In the genomic region with DNA sequence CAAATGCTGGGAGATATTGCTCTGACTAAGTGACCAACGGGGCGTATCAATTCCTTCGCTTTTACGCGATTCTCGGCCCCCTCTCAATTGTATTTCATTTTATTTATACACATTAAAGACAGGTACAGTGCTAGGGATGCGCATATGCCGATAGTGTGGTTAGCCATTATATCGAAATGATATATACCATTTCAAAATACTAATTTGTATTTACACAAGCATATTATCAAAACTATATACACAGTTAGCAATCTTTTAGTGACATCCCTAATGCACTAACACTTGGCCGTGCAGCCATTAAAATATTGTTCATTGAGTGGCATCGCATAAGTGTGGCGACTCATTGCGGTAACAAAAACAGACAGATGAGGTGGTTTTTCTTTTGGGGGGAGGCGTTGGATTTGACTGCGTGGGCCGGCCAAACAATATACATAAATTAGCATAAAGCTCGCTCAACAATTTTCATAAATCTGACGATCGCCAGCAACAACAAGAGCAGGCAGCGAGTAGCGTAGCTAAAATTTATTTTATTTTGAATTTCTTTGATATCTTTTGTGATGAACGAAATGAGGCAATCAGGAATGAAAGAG, we compare ENCODE assay signal across 1 fruit fly cellular context.
A peak's percentile ranks its signal among the peaks of the same experiment; 100 is the strongest.
TF ChIP-seq lines count a peak whose summit lies in the region.

No protein-coding gene starts in this region.

TF ChIP-seq in whole organism, embryonic, 481 proteins besides CTCF, POLR2A, EP300 and RAD21 (continued from another document and continues in another):
- TF ChIP-seq ara (GFP tag; IDR thresholded peaks at IDR 0.05; lab: Robert Waterston, UW) (no peak), CG2889 (GFP tag; IDR thresholded peaks at IDR 0.05; lab: Robert Waterston, UW) (0 out of 3 replicates have a peak, but pooled peaks have one; percentile 13), Deaf1 (tag; optimal IDR thresholded peaks at IDR 0.05; lab: Kevin White, UChicago) (no peak), CG10959 (GFP tag; IDR thresholded peaks at IDR 0.05; lab: Robert Waterston, UW) (no peak), Xrp1 (GFP tag; IDR thresholded peaks at IDR 0.05; lab: Robert Waterston, UW) (0 out of 2 replicates have a peak, but pooled peaks have one; percentile 12), CG10267 (tag; optimal IDR thresholded peaks at IDR 0.05; lab: Kevin White, UChicago) (no peak), lola (GFP tag; optimal IDR thresholded peaks at IDR 0.05; lab: Kevin White, UChicago) (no peak), CG16815 (GFP tag; optimal IDR thresholded peaks at IDR 0.05; lab: Kevin White, UChicago) (no peak), kay (GFP tag; optimal IDR thresholded peaks at IDR 0.05; lab: Kevin White, UChicago) (no peak), cato (GFP tag; optimal IDR thresholded peaks at IDR 0.05; lab: Kevin White, UChicago; ENCODE audit: borderline replicate concordance) (no peak), CG32767 (GFP tag; IDR thresholded peaks at IDR 0.05; lab: Robert Waterston, UW) (no peak), ind (GFP tag; optimal IDR thresholded peaks at IDR 0.05; lab: Kevin White, UChicago) (peak; percentile 25), Ravus (GFP tag; IDR thresholded peaks at IDR 0.05; lab: Robert Waterston, UW) (no peak), CG14441 (GFP tag; IDR thresholded peaks at IDR 0.05; lab: Robert Waterston, UW) (peak; percentile 50), crp (GFP tag; optimal IDR thresholded peaks at IDR 0.05; lab: Kevin White, UChicago) (no peak), ro (GFP tag; IDR thresholded peaks at IDR 0.05; lab: Robert Waterston, UW) (no peak), fd96Cb (tag; optimal IDR thresholded peaks at IDR 0.05; lab: Kevin White, UChicago) (peak; percentile 5), ATbp (GFP tag; optimal IDR thresholded peaks at IDR 0.05; lab: Kevin White, UChicago) (no peak), CG15514 (GFP tag; optimal IDR thresholded peaks at IDR 0.05; lab: Kevin White, UChicago) (no peak), Dek (tag; optimal IDR thresholded peaks at IDR 0.05; lab: Kevin White, UChicago) (no peak), CG17361 (GFP tag; IDR thresholded peaks at IDR 0.05; lab: Robert Waterston, UW) (no peak), Adf1 (GFP tag; IDR thresholded peaks at IDR 0.05; lab: Robert Waterston, UW) (no peak), insv (GFP tag; optimal IDR thresholded peaks at IDR 0.05; lab: Kevin White, UChicago) (no peak), nerfin-2 (GFP tag; IDR thresholded peaks at IDR 0.05; lab: Robert Waterston, UW; ENCODE audit: partially characterized antibody) (no peak), CG2199 (GFP tag; IDR thresholded peaks at IDR 0.05; lab: Robert Waterston, UW) (no peak), CG1647 (GFP tag; optimal IDR thresholded peaks at IDR 0.05; lab: Kevin White, UChicago) (no peak), CG10274 (GFP tag; optimal IDR thresholded peaks at IDR 0.05; lab: Kevin White, UChicago) (no peak), CG4820 (GFP tag; optimal IDR thresholded peaks at IDR 0.05; lab: Kevin White, UChicago) (no peak), CG12155 (GFP tag; optimal IDR thresholded peaks at IDR 0.05; lab: Kevin White, UChicago) (peak; percentile 2), hkb (optimal IDR thresholded peaks at IDR 0.05; lab: Kevin White, UChicago) (no peak), hkb (GFP tag; IDR thresholded peaks at IDR 0.05; lab: Robert Waterston, UW) (0 out of 2 replicates have a peak, but pooled peaks have one; percentile 15), CG15269 (tag; optimal IDR thresholded peaks at IDR 0.05; lab: Kevin White, UChicago) (peak; percentile 40), lmd (GFP tag; IDR thresholded peaks at IDR 0.05; lab: Robert Waterston, UW) (peak; percentile 37; the same call in 1 of the 2 replicates), CG13424 (tag; optimal IDR thresholded peaks at IDR 0.05; lab: Kevin White, UChicago) (peak; percentile 28), ERR (GFP tag; optimal IDR thresholded peaks at IDR 0.05; lab: Kevin White, UChicago) (no peak), CG1602 (GFP tag; optimal IDR thresholded peaks at IDR 0.05; lab: Kevin White, UChicago) (no peak), CG10147 (GFP tag; optimal IDR thresholded peaks at IDR 0.05; lab: Kevin White, UChicago) (peak; percentile 1), Optix (GFP tag; IDR thresholded peaks at IDR 0.05; lab: Robert Waterston, UW) (no peak), vfl (GFP tag; optimal IDR thresholded peaks at IDR 0.05; lab: Kevin White, UChicago) (no peak), CG33557 (GFP tag; optimal IDR thresholded peaks at IDR 0.05; lab: Kevin White, UChicago) (no peak), ems (GFP tag; optimal IDR thresholded peaks at IDR 0.05; lab: Kevin White, UChicago) (no peak), Bgb (GFP tag; IDR thresholded peaks at IDR 0.05; lab: Robert Waterston, UW; ENCODE audit: partially characterized antibody) (no peak), mld (GFP tag; IDR thresholded peaks at IDR 0.05; lab: Robert Waterston, UW; ENCODE audit: partially characterized antibody) (no peak), GATAe (GFP tag; conservative IDR thresholded peaks at IDR 0.05; lab: Robert Waterston, UW) (no peak), CG8478 (optimal IDR thresholded peaks at IDR 0.05; lab: Kevin White, UChicago) (no peak), unc-4 (GFP tag; IDR thresholded peaks at IDR 0.05; lab: Robert Waterston, UW; ENCODE audit: partially characterized antibody) (no peak), sens-2 (GFP tag; IDR thresholded peaks at IDR 0.05; lab: Robert Waterston, UW) (no peak), Atf6 (GFP tag; IDR thresholded peaks at IDR 0.05; lab: Robert Waterston, UW) (0 out of 2 replicates have a peak, but pooled peaks have one; percentile 26), Asciz (GFP tag; optimal IDR thresholded peaks at IDR 0.05; lab: Kevin White, UChicago) (no peak), CG16813 (GFP tag; IDR thresholded peaks at IDR 0.05; lab: Robert Waterston, UW; ENCODE audit: partially characterized antibody) (no peak), maf-S (GFP tag; optimal IDR thresholded peaks at IDR 0.05; lab: Kevin White, UChicago) (no peak), Spps (tag; optimal IDR thresholded peaks at IDR 0.05; lab: Kevin White, UChicago) (no peak), CG15601 (tag; optimal IDR thresholded peaks at IDR 0.05; lab: Kevin White, UChicago) (no peak), cas (GFP tag; IDR thresholded peaks at IDR 0.05; lab: Robert Waterston, UW) (no peak), CG6654 (GFP tag; optimal IDR thresholded peaks at IDR 0.05; lab: Kevin White, UChicago) (no peak), HmgZ (tag; optimal IDR thresholded peaks at IDR 0.05; lab: Kevin White, UChicago) (no peak), bowl (GFP tag; IDR thresholded peaks at IDR 0.05; lab: Robert Waterston, UW) (no peak), CG9727 (GFP tag; optimal IDR thresholded peaks at IDR 0.05; lab: Kevin White, UChicago) (no peak), otp (GFP tag; IDR thresholded peaks at IDR 0.05; lab: Robert Waterston, UW) (no peak), org-1 (GFP tag; optimal IDR thresholded peaks at IDR 0.05; lab: Kevin White, UChicago) (no peak), CG13123 (GFP tag; optimal IDR thresholded peaks at IDR 0.05; lab: Kevin White, UChicago) (no peak), NC2β (GFP tag; optimal IDR thresholded peaks at IDR 0.05; lab: Kevin White, UChicago) (no peak), Xbp1 (GFP tag; optimal IDR thresholded peaks at IDR 0.05; lab: Kevin White, UChicago) (no peak), CG9215 (GFP tag; IDR thresholded peaks at IDR 0.05; lab: Robert Waterston, UW) (peak; percentile 39; the same call in 1 of the 2 replicates), fd64A (GFP tag; optimal IDR thresholded peaks at IDR 0.05; lab: Kevin White, UChicago) (no peak), p53 (GFP tag; optimal IDR thresholded peaks at IDR 0.05; lab: Kevin White, UChicago) (no peak), CG18764 (GFP tag; optimal IDR thresholded peaks at IDR 0.05; lab: Kevin White, UChicago) (no peak), CG11560 (tag; IDR thresholded peaks at IDR 0.05; lab: Robert Waterston, UW) (no peak), CG13624 (GFP tag; optimal IDR thresholded peaks at IDR 0.05; lab: Kevin White, UChicago) (peak; percentile 4), Abd-B (GFP tag; optimal IDR thresholded peaks at IDR 0.05; lab: Kevin White, UChicago) (no peak), Aef1 (GFP tag; IDR thresholded peaks at IDR 0.05; lab: Robert Waterston, UW) (peak; percentile 40; the same call in 2 of the 3 replicates), Sox102F (GFP tag; optimal IDR thresholded peaks at IDR 0.05; lab: Kevin White, UChicago) (peak; percentile 18), E2f1 (GFP tag; IDR thresholded peaks at IDR 0.05; lab: Robert Waterston, UW) (peak; percentile 36; the same call in 1 of the 2 replicates), Gsc (GFP tag; IDR thresholded peaks at IDR 0.05; lab: Robert Waterston, UW) (no peak), CG15479 (GFP tag; optimal IDR thresholded peaks at IDR 0.05; lab: Kevin White, UChicago) (no peak), CG8388 (GFP tag; optimal IDR thresholded peaks at IDR 0.05; lab: Kevin White, UChicago) (no peak), usp (GFP tag; optimal IDR thresholded peaks at IDR 0.05; lab: Kevin White, UChicago) (no peak), CG18619 (GFP tag; optimal IDR thresholded peaks at IDR 0.05; lab: Kevin White, UChicago) (no peak), CG8359 (GFP tag; optimal IDR thresholded peaks at IDR 0.05; lab: Kevin White, UChicago; ENCODE audit: borderline replicate concordance) (no peak), CG31224 (GFP tag; IDR thresholded peaks at IDR 0.05; lab: Robert Waterston, UW) (no peak), CG1832 (GFP tag; optimal IDR thresholded peaks at IDR 0.05; lab: Kevin White, UChicago) (no peak), CG6689 (GFP tag; IDR thresholded peaks at IDR 0.05; lab: Robert Waterston, UW) (peak; percentile 49; the same call in 1 of the 2 replicates), CG1792 (GFP tag; optimal IDR thresholded peaks at IDR 0.05; lab: Kevin White, UChicago) (no peak), CG10431 (GFP tag; optimal IDR thresholded peaks at IDR 0.05; lab: Kevin White, UChicago) (no peak), sug (tag; optimal IDR thresholded peaks at IDR 0.05; lab: Kevin White, UChicago) (no peak), CG3281 (GFP tag; optimal IDR thresholded peaks at IDR 0.05; lab: Kevin White, UChicago) (peak; percentile 22), pita (GFP tag; optimal IDR thresholded peaks at IDR 0.05; lab: Kevin White, UChicago) (no peak), Dad (GFP tag; optimal IDR thresholded peaks at IDR 0.05; lab: Kevin White, UChicago) (no peak), CHES-1-like (GFP tag; optimal IDR thresholded peaks at IDR 0.05; lab: Kevin White, UChicago) (no peak), sna (GFP tag; IDR thresholded peaks at IDR 0.05; lab: Robert Waterston, UW; ENCODE audit: partially characterized antibody) (no peak), tio (GFP tag; optimal IDR thresholded peaks at IDR 0.05; lab: Kevin White, UChicago) (no peak), Med (GFP tag; lab: Kevin White, UChicago) (peak; percentile 89), CoRest (tag; optimal IDR thresholded peaks at IDR 0.05; lab: Kevin White, UChicago) (peak; percentile 13), CG11695 (GFP tag; IDR thresholded peaks at IDR 0.05; lab: Robert Waterston, UW) (0 out of 3 replicates have a peak, but pooled peaks have one; percentile 17), CG7839 (tag; optimal IDR thresholded peaks at IDR 0.05; lab: Kevin White, UChicago) (peak; percentile 23), knrl (GFP tag; IDR thresholded peaks at IDR 0.05; lab: Robert Waterston, UW; ENCODE audit: partially characterized antibody) (no peak), CG30431 (GFP tag; optimal IDR thresholded peaks at IDR 0.05; lab: Kevin White, UChicago) (no peak), CG1529 (GFP tag; optimal IDR thresholded peaks at IDR 0.05; lab: Kevin White, UChicago) (no peak), chm (GFP tag; IDR thresholded peaks at IDR 0.05; lab: Robert Waterston, UW) (no peak), CG1233 (GFP tag; optimal IDR thresholded peaks at IDR 0.05; lab: Kevin White, UChicago) (peak; percentile 7), fu2 (GFP tag; optimal IDR thresholded peaks at IDR 0.05; lab: Kevin White, UChicago) (no peak), fd102C (GFP tag; optimal IDR thresholded peaks at IDR 0.05; lab: Kevin White, UChicago) (no peak), CG6813 (GFP tag; optimal IDR thresholded peaks at IDR 0.05; lab: Kevin White, UChicago) (no peak), eve (GFP tag; optimal IDR thresholded peaks at IDR 0.05; lab: Kevin White, UChicago) (no peak), psq (GFP tag; optimal IDR thresholded peaks at IDR 0.05; lab: Kevin White, UChicago) (no peak), Usf (GFP tag; optimal IDR thresholded peaks at IDR 0.05; lab: Kevin White, UChicago) (no peak), CG13894 (tag; optimal IDR thresholded peaks at IDR 0.05; lab: Kevin White, UChicago) (no peak), stwl (tag; optimal IDR thresholded peaks at IDR 0.05; lab: Kevin White, UChicago) (no peak), gcm2 (GFP tag; optimal IDR thresholded peaks at IDR 0.05; lab: Kevin White, UChicago) (no peak), Lim3 (GFP tag; IDR thresholded peaks at IDR 0.05; lab: Robert Waterston, UW) (no peak), Ssrp (tag; optimal IDR thresholded peaks at IDR 0.05; lab: Kevin White, UChicago) (no peak), CG4424 (GFP tag; optimal IDR thresholded peaks at IDR 0.05; lab: Kevin White, UChicago) (no peak), row (GFP tag; IDR thresholded peaks at IDR 0.05; lab: Robert Waterston, UW) (peak; percentile 51), bcd (GFP tag; optimal IDR thresholded peaks at IDR 0.05; lab: Kevin White, UChicago) (no peak), sisA (GFP tag; IDR thresholded peaks at IDR 0.05; lab: Robert Waterston, UW) (no peak), HLH4C (GFP tag; IDR thresholded peaks at IDR 0.05; lab: Robert Waterston, UW; ENCODE audit: partially characterized antibody) (no peak), Fer3 (tag; optimal IDR thresholded peaks at IDR 0.05; lab: Kevin White, UChicago) (peak; percentile 7), lab (GFP tag; optimal IDR thresholded peaks at IDR 0.05; lab: Kevin White, UChicago) (peak; percentile 36), Jarid2 (GFP tag; optimal IDR thresholded peaks at IDR 0.05; lab: Kevin White, UChicago) (no peak), HLH3B (GFP tag; IDR thresholded peaks at IDR 0.05; lab: Robert Waterston, UW) (no peak; the same call in 1 of the 2 replicates), Atf3 (GFP tag; optimal IDR thresholded peaks at IDR 0.05; lab: Kevin White, UChicago) (no peak), H15 (GFP tag; IDR thresholded peaks at IDR 0.05; lab: Robert Waterston, UW) (peak; percentile 21; the same call in 1 of the 3 replicates), CG9932 (GFP tag; IDR thresholded peaks at IDR 0.05; lab: Robert Waterston, UW) (peak; percentile 65), H2.0 (GFP tag; IDR thresholded peaks at IDR 0.05; lab: Robert Waterston, UW) (peak; percentile 20; the same call in 1 of the 2 replicates), tll (GFP tag; optimal IDR thresholded peaks at IDR 0.05; lab: Kevin White, UChicago) (no peak), CG17829 (tag; optimal IDR thresholded peaks at IDR 0.05; lab: Kevin White, UChicago) (no peak), z (GFP tag; IDR thresholded peaks at IDR 0.05; lab: Robert Waterston, UW) (no peak)
